Worm (Caenorhabditis elegans): Measurements from ENCODE around the gene acc-4.

DNA sequence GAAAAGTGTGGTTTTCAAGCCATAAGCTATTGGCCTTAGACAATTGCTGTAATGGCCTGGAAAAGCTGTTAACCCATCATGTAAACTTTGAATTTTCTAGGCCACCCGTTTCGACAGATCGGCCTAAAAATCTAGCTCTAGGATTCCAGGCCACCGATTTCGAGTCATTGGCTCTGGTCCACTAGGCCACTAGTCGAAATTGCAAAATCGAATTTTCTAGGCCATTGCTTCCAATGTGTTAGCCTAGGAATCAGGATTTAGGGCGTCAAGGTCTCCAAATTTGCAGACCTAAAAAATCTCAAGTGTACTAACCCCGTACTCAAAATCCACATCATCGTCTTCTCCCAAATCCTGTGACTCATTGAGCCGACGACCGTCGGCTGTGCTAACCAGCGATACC lies 26.8 kb upstream of the acc-4 start:
- TF ChIP-seq nhr-77 (tag; optimal IDR thresholded peaks at IDR 0.05): no peak
- TF ChIP-seq nhr-111 (GFP tag; optimal IDR thresholded peaks at IDR 0.05): no peak
